Worm (Caenorhabditis elegans) whole organism, L4 larva: ENCODE data around the gene zip-5.
A peak's percentile ranks its signal among the peaks of the same experiment; 100 is the strongest.

Experiments
- F49E8.2 ChIP-seq: sonication (generic microtip); optimal IDR thresholded peaks from 2 replicates; lab custom pipeline; 2016; ENCODE audit warnings: missing compliant biosample characterization, mild to moderate bottlenecking, missing genetic modification characterization, borderline replicate concordance
- R02D3.7 ChIP-seq: fragments of 150-350 bp; sonication (generic microtip); optimal IDR thresholded peaks from 3 replicates; lab custom pipeline; 2014; ENCODE audit warnings: missing biosample characterization, missing genetic modification characterization
- ZK546.5 ChIP-seq, 2 experiments: sonication (generic microtip); optimal IDR thresholded peaks; 2 replicates each; lab custom pipeline; 2017; ENCODE audit warnings: missing biosample characterization in 2 of 2, missing genetic modification characterization in 2 of 2
- fos-1 ChIP-seq: fragments of 150-350 bp; optimal IDR thresholded peaks from 2 replicates; lab custom pipeline; 2014; ENCODE audit warnings: missing biosample characterization, missing genetic modification characterization
- nhr-6 ChIP-seq: fragments of 150-350 bp; optimal IDR thresholded peaks from 2 replicates; lab custom pipeline; 2014; ENCODE audit warnings: missing biosample characterization, missing genetic modification characterization
- pha-4 ChIP-seq, 2 experiments: fragments of 150-350 bp in 1 of 2; fragments of 200-800 bp in 1 of 2; sonication (Bioruptor generic) in 1 of 2; IDR thresholded peaks in 1 of 2; optimal IDR thresholded peaks in 1 of 2; 2 replicates each; pipeline versions ENCODE4 v1.3.6 to Lab custom; 2014 to 2022; ENCODE audit warnings: missing genetic modification characterization in 2 of 2, missing genetic modification reagents in 2 of 2, missing biosample characterization in 1 of 2, missing compliant biosample characterization in 1 of 2
- unc-62 ChIP-seq, 3 experiments: fragments of 150-350 bp in 1 of 3; sonication (generic microtip); optimal IDR thresholded peaks in 2 of 3; peaks in 1 of 3; 1 replicate in 1 of 3; 2 replicates in 2 of 3; lab custom pipeline; 2014 to 2017; ENCODE audit warnings: missing biosample characterization in 3 of 3, missing genetic modification characterization in 3 of 3, missing genetic modification reagents in 3 of 3, missing genotype in 1 of 3
- zag-1 ChIP-seq: fragments of 150-350 bp; optimal IDR thresholded peaks from 2 replicates; lab custom pipeline; 2014; ENCODE audit warnings: missing biosample characterization, missing genetic modification characterization

- TF ChIP-seq fos-1 (tag; lab: Kevin White, UChicago) (no peak), R02D3.7 (tag; lab: Kevin White, UChicago) (no peak), unc-62 (GFP tag; optimal IDR thresholded peaks at IDR 0.05 in 1 of 2; lab: Kevin White, UChicago) (peak in 1 of 2 experiments; percentile 92), unc-62 (tag; optimal IDR thresholded peaks at IDR 0.05; lab: Kevin White, UChicago) (no peak), zag-1 (tag; lab: Kevin White, UChicago) (no peak), pha-4 (GFP tag; IDR thresholded peaks at IDR 0.05; lab: Robert Waterston, UW) (no peak), pha-4 (tag; optimal IDR thresholded peaks at IDR 0.05; lab: Kevin White, UChicago) (no peak), F49E8.2 (no peak), ZK546.5 (tag; optimal IDR thresholded peaks at IDR 0.05; lab: Kevin White, UChicago) (no peak), nhr-6 (tag; lab: Kevin White, UChicago) (no peak)
Measured at ce11 chrV:13221066-13221465, 43.3 kb upstream of the zip-5 start.
